Worm (Caenorhabditis elegans): ENCODE results near the gene egl-43.

Gene egl-43

ce11 chrII:10011733-10012132 is 56.7 kb downstream of the egl-43 start:
- no peak for TF ChIP-seq Y56A3A.18 (GFP tag; IDR thresholded peaks at IDR 0.05)
- TF ChIP-seq mes-4 (tag; optimal IDR thresholded peaks at IDR 0.05), result no peak
- TF ChIP-seq cebp-1 (GFP tag; IDR thresholded peaks at IDR 0.05), result no peak
- no peak for TF ChIP-seq cebp-1 (tag; optimal IDR thresholded peaks at IDR 0.05)
- TF ChIP-seq snpc-4 (GFP tag; optimal IDR thresholded peaks at IDR 0.05), result no peak
- no peak for TF ChIP-seq snpc-4 (tag; optimal IDR thresholded peaks at IDR 0.05)
- no peak for TF ChIP-seq madf-8 (GFP tag; conservative IDR thresholded peaks at IDR 0.05)
- no peak for TF ChIP-seq snpc-1.3 (tag; optimal IDR thresholded peaks at IDR 0.05; ENCODE audit: insufficient read depth)
- TF ChIP-seq F23B12.7 (tag; optimal IDR thresholded peaks at IDR 0.05; ENCODE audit: insufficient read depth), result no peak
- no peak for TF ChIP-seq F37B4.10 (GFP tag; IDR thresholded peaks at IDR 0.05)
- no peak for TF ChIP-seq unc-62 (GFP tag; optimal IDR thresholded peaks at IDR 0.05)
- no peak for TF ChIP-seq nfya-2 (GFP tag; IDR thresholded peaks at IDR 0.05)
- TF ChIP-seq lag-1 (GFP tag; IDR thresholded peaks at IDR 0.05), result no peak
- TF ChIP-seq K11D2.4 (GFP tag; IDR thresholded peaks at IDR 0.05), result no peak
- no peak for TF ChIP-seq lin-54 (GFP tag; optimal IDR thresholded peaks at IDR 0.05)
- no peak for TF ChIP-seq ztf-28 (GFP tag; IDR thresholded peaks at IDR 0.05)

- TF ChIP-seq rpc-1 (optimal IDR thresholded peaks at IDR 0.05) (no peak), rpc-1 (tag; optimal IDR thresholded peaks at IDR 0.05) (no peak), attf-6 (GFP tag; IDR thresholded peaks at IDR 0.05) (no peak), aptf-2 (GFP tag; conservative IDR thresholded peaks at IDR 0.05) (no peak), Y56A3A.18 (GFP tag; IDR thresholded peaks at IDR 0.05) (0 out of 2 replicates have a peak, but pooled peaks have one; percentile 16), hlh-12 (tag; optimal IDR thresholded peaks at IDR 0.05) (no peak), cebp-1 (GFP tag; IDR thresholded peaks at IDR 0.05) (no peak), cebp-1 (tag; optimal IDR thresholded peaks at IDR 0.05) (peak; percentile 5)
Observed at ce11 chrII:10012490-10012889, 57.5 kb downstream of the egl-43 start.
